Worm (Caenorhabditis elegans) whole organism, L3 larva: ENCODE measurements around the gene srg-51.

Experiments used
- ama-1 ChIP-seq: fragments of 150-350 bp; optimal IDR thresholded peaks from 2 replicates; lab custom pipeline; 2018
- ceh-28 ChIP-seq: fragments of 150-350 bp; optimal IDR thresholded peaks from 2 replicates; lab custom pipeline; 2014; ENCODE audit warnings: missing biosample characterization, missing genetic modification reagents, missing genetic modification characterization
- elt-3 ChIP-seq, 3 experiments: fragments of 150-350 bp in 1 of 3; sonication (generic microtip) in 2 of 3; optimal IDR thresholded peaks; 2 replicates in 2 of 3; 4 replicates in 1 of 3; lab custom pipeline; 2014 to 2017; ENCODE audit warnings: missing biosample characterization in 3 of 3, missing genetic modification characterization in 3 of 3
- fkh-10 ChIP-seq: sonication (generic microtip); optimal IDR thresholded peaks from 2 replicates; lab custom pipeline; 2017; ENCODE audit warnings: missing biosample characterization, missing genetic modification reagents, missing genetic modification characterization
- nhr-12 ChIP-seq: fragments of 150-350 bp; optimal IDR thresholded peaks from 2 replicates; lab custom pipeline; 2014; ENCODE audit warnings: missing biosample characterization, missing genetic modification characterization
- nhr-25 ChIP-seq: sonication (generic microtip); optimal IDR thresholded peaks from 2 replicates; lab custom pipeline; 2017; ENCODE audit warnings: missing biosample characterization, missing genetic modification characterization
- unc-62 ChIP-seq: fragments of 150-350 bp; sonication (generic microtip); optimal IDR thresholded peaks from 4 replicates; lab custom pipeline; 2014; ENCODE audit warnings: missing biosample characterization, missing genetic modification reagents, missing genetic modification characterization

ce11 chrIV:15113117-15113516 lies 27.6 kb downstream of the srg-51 start, which contains the start of gene M199.134:
- no peak for TF ChIP-seq nhr-12 (tag; lab: Kevin White, UChicago)
- TF ChIP-seq ceh-28 (tag; lab: Kevin White, UChicago): no peak
- TF ChIP-seq unc-62 (GFP tag; lab: Kevin White, UChicago): no peak
- TF ChIP-seq nhr-25 (tag; lab: Kevin White, UChicago): no peak
- no peak for TF ChIP-seq fkh-10 (GFP tag; lab: Kevin White, UChicago)
- TF ChIP-seq ama-1 (lab: Kevin White, UChicago): no peak
- no peak for TF ChIP-seq elt-3 (tag; optimal IDR thresholded peaks at IDR 0.05; lab: Kevin White, UChicago)
